Fruit fly (Drosophila melanogaster): ENCODE data around the gene CG14780.

Gene CG14780

DNA sequence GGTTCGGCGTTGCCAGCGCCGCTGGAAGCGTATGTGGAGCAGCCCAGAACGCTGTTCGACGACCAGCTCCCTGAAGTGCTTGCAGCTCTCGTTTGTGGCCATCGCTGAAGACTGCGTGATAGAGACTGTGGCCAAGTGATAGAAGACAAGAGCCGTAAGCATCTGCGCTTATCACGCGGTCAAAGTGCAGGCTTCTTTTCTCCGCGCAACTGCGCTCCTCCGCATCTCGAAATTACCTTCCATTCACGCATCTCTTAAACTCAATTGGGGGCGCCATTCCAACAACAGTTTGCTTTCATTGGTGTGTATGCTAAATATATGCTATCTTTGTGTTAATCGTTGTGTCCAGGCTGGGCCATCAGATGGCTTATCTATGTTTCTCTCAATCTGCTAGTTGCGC, 10.8 kb upstream of the CG14780 start, which contains the start of gene CG14787:
Gene CG14787 (minus strand): TSS at position 133 of the 400 bp plus-strand sequence.
- no peak for TF ChIP-seq h (optimal IDR thresholded peaks at IDR 0.05)
- TF ChIP-seq cas (GFP tag; IDR thresholded peaks at IDR 0.05): no peak
- no peak for TF ChIP-seq lab (GFP tag; optimal IDR thresholded peaks at IDR 0.05)
- TF ChIP-seq Drgx (GFP tag; IDR thresholded peaks at IDR 0.05): 0 out of 2 replicates have a peak, but pooled peaks have one; percentile 37
- no peak for TF ChIP-seq hth (optimal IDR thresholded peaks at IDR 0.05)
- TF ChIP-seq Pdp1 (GFP tag; optimal IDR thresholded peaks at IDR 0.05): peak in 1 of 2 experiments; percentile 52
- peak; percentile 58 for TF ChIP-seq nom (GFP tag; optimal IDR thresholded peaks at IDR 0.05)

DNA sequence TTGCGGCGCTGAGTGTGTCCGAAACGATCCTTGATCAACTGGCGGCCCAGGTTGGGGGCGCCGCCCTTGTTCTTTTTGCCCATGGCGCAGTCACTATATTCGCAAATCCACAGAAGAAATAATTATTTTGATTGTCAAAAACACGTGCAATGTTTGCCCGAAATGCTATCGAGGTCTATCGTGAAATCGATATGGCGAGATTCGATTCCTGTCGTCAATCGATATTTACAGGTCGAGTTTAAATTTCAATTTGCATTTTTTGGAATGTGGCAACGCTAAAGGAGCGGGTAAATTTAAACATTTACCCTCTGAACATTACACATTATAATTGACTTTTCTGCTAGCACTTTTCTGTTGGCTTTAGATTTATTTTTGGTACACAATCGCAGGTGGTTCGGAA, 8.3 kb upstream of the CG14780 start, which contains the start of gene Ns3:
Gene Ns3 (minus strand): TSS at position 188 of the 400 bp plus-strand sequence.
- TF ChIP-seq bowl (GFP tag; IDR thresholded peaks at IDR 0.05) (no peak), gsb-n (tag; optimal IDR thresholded peaks at IDR 0.05) (no peak), Bgb (GFP tag; IDR thresholded peaks at IDR 0.05; ENCODE audit: partially characterized antibody) (peak; percentile 92), CG10267 (tag; optimal IDR thresholded peaks at IDR 0.05) (peak; percentile 48), vvl (GFP tag; IDR thresholded peaks at IDR 0.05) (peak; percentile 95), CG7745 (tag; optimal IDR thresholded peaks at IDR 0.05) (no peak), CG2116 (GFP tag; optimal IDR thresholded peaks at IDR 0.05) (peak; percentile 82), HLH4C (GFP tag; IDR thresholded peaks at IDR 0.05; ENCODE audit: partially characterized antibody) (peak; percentile 94), Opbp (GFP tag; IDR thresholded peaks at IDR 0.05; ENCODE audit: partially characterized antibody) (peak; percentile 86), CG7963 (GFP tag; IDR thresholded peaks at IDR 0.05; ENCODE audit: partially characterized antibody) (peak; percentile 91), PHDP (tag; optimal IDR thresholded peaks at IDR 0.05) (no peak), CG4424 (GFP tag; optimal IDR thresholded peaks at IDR 0.05) (no peak), Dp (GFP tag; optimal IDR thresholded peaks at IDR 0.05) (peak; percentile 94), pan (optimal IDR thresholded peaks at IDR 0.05) (no peak), pan (GFP tag; optimal IDR thresholded peaks at IDR 0.05 in 1 of 2, IDR thresholded peaks at IDR 0.05 in 1 of 2) (no peak), sr (GFP tag; IDR thresholded peaks at IDR 0.05) (no peak), CG3838 (GFP tag; optimal IDR thresholded peaks at IDR 0.05) (no peak), B-H1 (GFP tag; IDR thresholded peaks at IDR 0.05) (no peak), Dfd (GFP tag; optimal IDR thresholded peaks at IDR 0.05) (no peak), CG10979 (tag; optimal IDR thresholded peaks at IDR 0.05) (no peak), CG8089 (GFP tag; optimal IDR thresholded peaks at IDR 0.05) (no peak), Scr (GFP tag; IDR thresholded peaks at IDR 0.05; ENCODE audit: partially characterized antibody) (peak; percentile 75), vnd (GFP tag; IDR thresholded peaks at IDR 0.05; ENCODE audit: partially characterized antibody) (peak; percentile 84), BtbVII (GFP tag; optimal IDR thresholded peaks at IDR 0.05) (no peak), Hr39 (optimal IDR thresholded peaks at IDR 0.05) (no peak), Max (GFP tag; optimal IDR thresholded peaks at IDR 0.05) (peak; percentile 72), CG11695 (GFP tag; IDR thresholded peaks at IDR 0.05) (no peak), CG7928 (GFP tag; optimal IDR thresholded peaks at IDR 0.05) (no peak), CG5180 (GFP tag; optimal IDR thresholded peaks at IDR 0.05) (no peak), CG15514 (GFP tag; optimal IDR thresholded peaks at IDR 0.05) (peak; percentile 86), bab2 (GFP tag; optimal IDR thresholded peaks at IDR 0.05) (no peak), tna (GFP tag; IDR thresholded peaks at IDR 0.05; ENCODE audit: partially characterized antibody) (peak; percentile 87), CG2712 (tag; optimal IDR thresholded peaks at IDR 0.05) (no peak), MESR4 (GFP tag; optimal IDR thresholded peaks at IDR 0.05) (peak; percentile 71), Eip74EF (GFP tag; optimal IDR thresholded peaks at IDR 0.05) (no peak), BEAF-32 (GFP tag; optimal IDR thresholded peaks at IDR 0.05) (peak; percentile 82), cas (GFP tag; IDR thresholded peaks at IDR 0.05) (no peak), CG3995 (GFP tag; optimal IDR thresholded peaks at IDR 0.05) (peak; percentile 53), CG2129 (GFP tag; IDR thresholded peaks at IDR 0.05; ENCODE audit: partially characterized antibody) (peak; percentile 49; the same call in 1 of the 2 replicates), psq (GFP tag; optimal IDR thresholded peaks at IDR 0.05) (no peak), E2f2 (GFP tag; IDR thresholded peaks at IDR 0.05) (peak; percentile 95), Fer3 (tag; optimal IDR thresholded peaks at IDR 0.05) (no peak), sens (GFP tag) (peak; percentile 64)

Data from whole organism, embryonic.